Fruit fly (Drosophila melanogaster) whole organism, embryonic: ENCODE results near the gene PhKgamma.

ENCODE experiments used
- Abd-B ChIP-seq: fragments of 200-800 bp; sonication (Bioruptor generic); optimal IDR thresholded peaks from 2 replicates; lab custom pipeline; 2018; ENCODE audit warnings: missing biosample characterization, mild to moderate bottlenecking, missing genetic modification characterization, moderate library complexity
- Asciz ChIP-seq: fragments of 200-800 bp; sonication (Bioruptor generic); optimal IDR thresholded peaks from 2 replicates; lab custom pipeline; 2017; ENCODE audit warnings: missing biosample characterization, mild to moderate bottlenecking, missing genetic modification characterization, missing genetic modification reagents
- Atf-2 ChIP-seq: fragments of 200-800 bp; sonication (Bioruptor generic); optimal IDR thresholded peaks from 2 replicates; lab custom pipeline; 2016; ENCODE audit warnings: missing biosample characterization, missing genetic modification characterization
- Atf3 ChIP-seq: fragments of 200-800 bp; sonication (Bioruptor generic); optimal IDR thresholded peaks from 3 replicates; lab custom pipeline; 2016; ENCODE audit warnings: missing biosample characterization, missing genetic modification characterization
- BEAF-32 ChIP-seq: fragments of 200-800 bp; sonication (Bioruptor generic); optimal IDR thresholded peaks from 3 replicates; lab custom pipeline; 2017; ENCODE audit warnings: missing biosample characterization, missing genetic modification characterization, mild to moderate bottlenecking, moderate library complexity, missing genetic modification reagents
- BtbVII ChIP-seq: fragments of 200-800 bp; sonication (Bioruptor generic); optimal IDR thresholded peaks from 3 replicates; lab custom pipeline; 2017; ENCODE audit warnings: missing biosample characterization, mild to moderate bottlenecking, missing genetic modification characterization
- CG10543 ChIP-seq: fragments of 200-800 bp; sonication (Bioruptor generic); optimal IDR thresholded peaks from 3 replicates; lab custom pipeline; 2017; ENCODE audit warnings: missing biosample characterization, mild to moderate bottlenecking, missing genetic modification characterization, moderate library complexity
- CG11696 ChIP-seq: fragments of 200-800 bp; sonication (Bioruptor generic); IDR thresholded peaks from 2 replicates; pipeline ENCODE4 v1.3.6; 2022; ENCODE audit warnings: missing biosample characterization, missing genetic modification characterization
- CG12236 ChIP-seq: fragments of 200-800 bp; sonication (Bioruptor generic); optimal IDR thresholded peaks from 2 replicates; lab custom pipeline; 2016; ENCODE audit warnings: missing biosample characterization, missing genetic modification characterization
- CG13296 ChIP-seq: fragments of 200-800 bp; sonication (Bioruptor generic); optimal IDR thresholded peaks from 3 replicates; lab custom pipeline; 2018; ENCODE audit warnings: missing biosample characterization, mild to moderate bottlenecking, missing genetic modification characterization
- CG13624 ChIP-seq: fragments of 200-800 bp; sonication (Bioruptor generic); optimal IDR thresholded peaks from 2 replicates; lab custom pipeline; 2016; ENCODE audit warnings: missing biosample characterization, missing genetic modification characterization
- CG13894 ChIP-seq: fragments of 200-800 bp; sonication (Bioruptor generic); optimal IDR thresholded peaks from 3 replicates; lab custom pipeline; 2018; ENCODE audit warnings: missing biosample characterization, mild to moderate bottlenecking, missing genetic modification characterization, moderate library complexity
- CG14050 ChIP-seq: fragments of 200-800 bp; sonication (Bioruptor generic); IDR thresholded peaks from 3 replicates; pipeline ENCODE4 v1.3.6; 2022; ENCODE audit warnings: missing biosample characterization, missing genetic modification characterization
- CG16863 ChIP-seq: fragments of 200-800 bp; sonication (Bioruptor generic); optimal IDR thresholded peaks from 3 replicates; lab custom pipeline; 2016; ENCODE audit warnings: missing biosample characterization, missing genetic modification characterization
- CG17186 ChIP-seq: fragments of 200-800 bp; sonication (Bioruptor generic); optimal IDR thresholded peaks from 3 replicates; lab custom pipeline; 2017; ENCODE audit warnings: missing biosample characterization, missing genetic modification reagents, missing genetic modification characterization
- CG17829 ChIP-seq: fragments of 200-800 bp; optimal IDR thresholded peaks from 2 replicates; lab custom pipeline; 2019; ENCODE audit warnings: missing biosample characterization, mild to moderate bottlenecking, missing genetic modification characterization, moderate library complexity
- CG4617 ChIP-seq: fragments of 200-800 bp; sonication (Bioruptor generic); optimal IDR thresholded peaks from 3 replicates; lab custom pipeline; 2016; ENCODE audit warnings: missing biosample characterization, missing genetic modification characterization, borderline replicate concordance
- CG4730 ChIP-seq: fragments of 200-800 bp; sonication (Bioruptor generic); IDR thresholded peaks from 2 replicates; pipeline ENCODE4 v1.3.6; 2022; ENCODE audit warnings: missing biosample characterization, missing genetic modification characterization
- CG4820 ChIP-seq: fragments of 200-800 bp; sonication (Bioruptor generic); optimal IDR thresholded peaks from 3 replicates; lab custom pipeline; 2016; ENCODE audit warnings: missing biosample characterization, missing genetic modification characterization
- CG6254 ChIP-seq: fragments of 200-800 bp; sonication (Bioruptor generic); optimal IDR thresholded peaks from 3 replicates; lab custom pipeline; 2017; ENCODE audit warnings: mild to moderate bottlenecking, missing biosample characterization, missing genetic modification reagents, missing genetic modification characterization
- CG6272 ChIP-seq: fragments of 200-800 bp; sonication (Bioruptor generic); IDR thresholded peaks from 2 replicates; pipeline ENCODE4 v1.3.6; 2022; ENCODE audit warnings: missing biosample characterization, missing genetic modification characterization
- CG6813 ChIP-seq: fragments of 200-800 bp; sonication (Bioruptor generic); optimal IDR thresholded peaks from 2 replicates; lab custom pipeline; 2017; ENCODE audit warnings: missing biosample characterization, missing genetic modification characterization, mild to moderate bottlenecking, moderate library complexity, missing genetic modification reagents
- CG7839 ChIP-seq: fragments of 200-800 bp; sonication (Bioruptor generic); optimal IDR thresholded peaks from 3 replicates; lab custom pipeline; 2018; ENCODE audit warnings: missing biosample characterization, mild to moderate bottlenecking, missing genetic modification characterization, moderate library complexity
- CG7987 ChIP-seq: fragments of 200-800 bp; sonication (Bioruptor generic); optimal IDR thresholded peaks from 2 replicates; lab custom pipeline; 2018; ENCODE audit warnings: missing biosample characterization, mild to moderate bottlenecking, missing genetic modification characterization, moderate library complexity
- CG8089 ChIP-seq: fragments of 200-800 bp; sonication (Bioruptor generic); optimal IDR thresholded peaks from 3 replicates; lab custom pipeline; 2016; ENCODE audit warnings: missing biosample characterization, missing genetic modification characterization
- CG8924 ChIP-seq: fragments of 200-800 bp; optimal IDR thresholded peaks from 3 replicates; lab custom pipeline; 2019; ENCODE audit warnings: missing biosample characterization, mild to moderate bottlenecking, missing genetic modification characterization, moderate library complexity
- Dip2 ChIP-seq: fragments of 200-800 bp; sonication (Bioruptor generic); IDR thresholded peaks from 2 replicates; pipeline ENCODE4 v1.3.6; 2022; ENCODE audit warnings: missing biosample characterization, missing genetic modification characterization
- Dll ChIP-seq: fragments of 200-800 bp; sonication (Bioruptor generic); IDR thresholded peaks from 4 replicates; pipeline ENCODE4 v1.3.6; 2022; ENCODE audit warnings: missing biosample characterization, missing genetic modification characterization; ENCODE audit not compliant: partially characterized antibody
- Fer3 ChIP-seq: fragments of 200-800 bp; sonication (Bioruptor generic); optimal IDR thresholded peaks from 2 replicates; lab custom pipeline; 2018; ENCODE audit warnings: missing biosample characterization, mild to moderate bottlenecking, missing genetic modification characterization, moderate library complexity
- HLH3B ChIP-seq: fragments of 200-800 bp; sonication (Bioruptor generic); IDR thresholded peaks from 2 replicates; pipeline ENCODE4 v1.3.6; 2022; ENCODE audit warnings: missing biosample characterization, missing genetic modification characterization
- Hand ChIP-seq: fragments of 200-800 bp; sonication (Bioruptor generic); optimal IDR thresholded peaks from 2 replicates; lab custom pipeline; 2017; ENCODE audit warnings: mild to moderate bottlenecking, missing biosample characterization, missing genetic modification reagents, missing genetic modification characterization
- Hey ChIP-seq: fragments of 200-800 bp; sonication (Bioruptor generic); optimal IDR thresholded peaks from 3 replicates; lab custom pipeline; 2018; ENCODE audit warnings: missing biosample characterization, mild to moderate bottlenecking, missing genetic modification characterization
- Hr3 ChIP-seq: fragments of 200-800 bp; sonication (Bioruptor generic); optimal IDR thresholded peaks from 3 replicates; lab custom pipeline; 2016; ENCODE audit warnings: missing biosample characterization, missing genetic modification characterization
- MTF-1 ChIP-seq: fragments of 200-800 bp; sonication (Bioruptor generic); optimal IDR thresholded peaks from 2 replicates; lab custom pipeline; 2018; ENCODE audit warnings: missing biosample characterization, mild to moderate bottlenecking, missing genetic modification characterization, borderline replicate concordance
- Sry-δ ChIP-seq: fragments of 200-800 bp; sonication (Bioruptor generic); optimal IDR thresholded peaks from 2 replicates; lab custom pipeline; 2016; ENCODE audit warnings: missing biosample characterization, missing genetic modification characterization
- Ssrp ChIP-seq: fragments of 200-800 bp; sonication (Bioruptor generic); optimal IDR thresholded peaks from 2 replicates; lab custom pipeline; 2018; ENCODE audit warnings: missing biosample characterization, mild to moderate bottlenecking, missing genetic modification characterization, moderate library complexity
- Stat92E ChIP-seq, 3 experiments: fragments of >200 bp in 2 of 3; fragments of 200-800 bp in 1 of 3; sonication (Bioruptor generic) in 1 of 3; optimal IDR thresholded peaks; 2 replicates each; lab custom pipeline; 2017 to 2019; ENCODE audit warnings: missing biosample characterization in 3 of 3, missing genetic modification characterization in 3 of 3, mild to moderate bottlenecking in 1 of 3, moderate library complexity in 1 of 3
- ac ChIP-seq: fragments of 200-800 bp; sonication (Bioruptor generic); optimal IDR thresholded peaks from 3 replicates; lab custom pipeline; 2017; ENCODE audit warnings: missing biosample characterization, mild to moderate bottlenecking, missing genetic modification characterization
- ase ChIP-seq: fragments of 200-800 bp; sonication (Bioruptor generic); IDR thresholded peaks from 3 replicates; pipeline ENCODE4 v1.3.6; 2022; ENCODE audit warnings: missing biosample characterization, missing genetic modification characterization
- bab2 ChIP-seq: fragments of 200-800 bp; sonication (Bioruptor generic); optimal IDR thresholded peaks from 2 replicates; lab custom pipeline; 2016; ENCODE audit warnings: missing biosample characterization, missing genetic modification characterization
- bowl ChIP-seq: fragments of 200-800 bp; sonication (Bioruptor generic); IDR thresholded peaks from 2 replicates; pipeline ENCODE4 v1.3.6; 2022; ENCODE audit warnings: missing biosample characterization, missing genetic modification characterization
- esg ChIP-seq: fragments of 200-800 bp; sonication (Bioruptor generic); conservative IDR thresholded peaks from 2 replicates; pipeline ENCODE4 v1.3.6; 2022; ENCODE audit warnings: missing biosample characterization, missing genetic modification characterization
- gt ChIP-seq: fragments of 200-800 bp; sonication (Bioruptor generic); IDR thresholded peaks from 2 replicates; pipeline ENCODE4 v1.3.6; 2022; ENCODE audit warnings: missing biosample characterization, missing genetic modification characterization
- jing ChIP-seq: fragments of 200-800 bp; sonication (Bioruptor generic); optimal IDR thresholded peaks from 2 replicates; lab custom pipeline; 2018; ENCODE audit warnings: missing biosample characterization, mild to moderate bottlenecking, missing genetic modification characterization
- kni ChIP-seq: fragments of 200-800 bp; sonication (Bioruptor generic); optimal IDR thresholded peaks from 3 replicates; lab custom pipeline; 2017; ENCODE audit warnings: mild to moderate bottlenecking, missing biosample characterization, missing genetic modification reagents, missing genetic modification characterization
- nerfin-1 ChIP-seq: fragments of 200-800 bp; sonication (Bioruptor generic); optimal IDR thresholded peaks from 3 replicates; lab custom pipeline; 2019; ENCODE audit warnings: missing biosample characterization, mild to moderate bottlenecking, missing genetic modification characterization, moderate library complexity
- slbo ChIP-seq: fragments of 200-800 bp; sonication (Bioruptor generic); IDR thresholded peaks from 2 replicates; pipeline ENCODE4 v1.3.6; 2022; ENCODE audit warnings: missing biosample characterization, missing genetic modification characterization
- so ChIP-seq: fragments of 200-800 bp; sonication (Bioruptor generic); IDR thresholded peaks from 3 replicates; pipeline ENCODE4 v1.3.6; 2022; ENCODE audit warnings: missing biosample characterization, missing genetic modification characterization
- toy ChIP-seq: fragments of 200-800 bp; sonication (Bioruptor generic); IDR thresholded peaks from 2 replicates; pipeline ENCODE4 v1.3.6; 2022; ENCODE audit warnings: missing biosample characterization, missing genetic modification characterization
- tup ChIP-seq: fragments of 200-800 bp; sonication (Bioruptor generic); optimal IDR thresholded peaks from 2 replicates; lab custom pipeline; 2016; ENCODE audit warnings: missing biosample characterization, mild to moderate bottlenecking, missing genetic modification characterization, moderate library complexity
- zfh1 ChIP-seq: fragments of 200-800 bp; sonication (Bioruptor generic); IDR thresholded peaks from 3 replicates; pipeline ENCODE4 v1.3.6; 2022; ENCODE audit warnings: missing biosample characterization, missing genetic modification characterization

Gene PhKgamma

dm6 chrX:11715263-11715659 lies 20.3 kb downstream of the PhKgamma start, which contains the start of gene Amun (continued):
- TF ChIP-seq CG17829 (no peak), CG8924 (tag; lab: Kevin White, UChicago) (no peak), CG4820 (GFP tag; lab: Kevin White, UChicago) (peak; percentile 97), toy (no peak), bowl (GFP tag; lab: Robert Waterston, UW) (no peak), CG4617 (GFP tag; lab: Kevin White, UChicago) (no peak), CG12236 (GFP tag; lab: Kevin White, UChicago) (no peak), esg (GFP tag; lab: Robert Waterston, UW) (no peak), Ssrp (tag; lab: Kevin White, UChicago) (peak; percentile 21), CG7987 (GFP tag; lab: Kevin White, UChicago) (no peak), nerfin-1 (tag; lab: Kevin White, UChicago) (no peak), CG17186 (GFP tag; lab: Kevin White, UChicago) (no peak), CG10543 (GFP tag; lab: Kevin White, UChicago) (no peak), Dip2 (GFP tag; lab: Robert Waterston, UW) (no peak), Sry-δ (GFP tag; lab: Kevin White, UChicago) (no peak), CG13296 (GFP tag; lab: Kevin White, UChicago) (no peak), Abd-B (no peak), CG11696 (GFP tag; lab: Robert Waterston, UW) (no peak), Atf3 (GFP tag; lab: Kevin White, UChicago) (peak; percentile 2), ase (GFP tag; lab: Robert Waterston, UW) (no peak), so (GFP tag; lab: Robert Waterston, UW) (no peak), CG4730 (GFP tag; lab: Robert Waterston, UW) (no peak), CG13624 (GFP tag; lab: Kevin White, UChicago) (peak; percentile 21), jing (peak; percentile 15), Stat92E (GFP tag; optimal IDR thresholded peaks at IDR 0.05; lab: Kevin White, UChicago) (no peak), zfh1 (GFP tag; lab: Robert Waterston, UW) (peak; percentile 27; the same call in 2 of the 3 replicates), CG8089 (GFP tag; lab: Kevin White, UChicago) (no peak), tup (GFP tag; lab: Kevin White, UChicago) (no peak), kni (GFP tag; lab: Kevin White, UChicago) (no peak), Dll (GFP tag; lab: Robert Waterston, UW) (no peak), CG16863 (no peak), CG13894 (tag; lab: Kevin White, UChicago) (no peak), bab2 (no peak), CG6813 (peak; percentile 44), CG14050 (no peak; the same call in 2 of the 3 replicates), Hey (tag; lab: Kevin White, UChicago) (no peak), BtbVII (GFP tag; lab: Kevin White, UChicago) (no peak), Hand (GFP tag; lab: Kevin White, UChicago) (no peak), CG6254 (GFP tag; lab: Kevin White, UChicago) (no peak), ac (GFP tag; lab: Kevin White, UChicago) (no peak), HLH3B (GFP tag; lab: Robert Waterston, UW) (peak; percentile 48; the same call in 1 of the 2 replicates), CG6272 (0 out of 2 replicates have a peak, but pooled peaks have one; percentile 4), gt (GFP tag; lab: Robert Waterston, UW) (no peak), BEAF-32 (GFP tag; lab: Kevin White, UChicago) (no peak), slbo (GFP tag; lab: Robert Waterston, UW) (peak; percentile 81), MTF-1 (no peak), Atf-2 (peak; percentile 3), Fer3 (peak; percentile 27), Asciz (no peak), CG7839 (tag; lab: Kevin White, UChicago) (peak; percentile 8), Hr3 (GFP tag; lab: Kevin White, UChicago) (no peak)
